Fruit fly (Drosophila melanogaster) whole organism, embryonic: ENCODE results near the gene CG9286.

Experiments
- ATbp ChIP-seq: fragments of 200-800 bp; sonication (Bioruptor generic); optimal IDR thresholded peaks from 2 replicates; lab custom pipeline; 2017; ENCODE audit warnings: missing biosample characterization, mild to moderate bottlenecking, missing genetic modification characterization, missing genetic modification reagents
- Aef1 ChIP-seq: fragments of 200-800 bp; sonication (Bioruptor generic); IDR thresholded peaks from 3 replicates; pipeline ENCODE4 v1.3.6; 2022; ENCODE audit warnings: missing biosample characterization, missing genetic modification characterization
- Awh ChIP-seq: fragments of 200-800 bp; sonication (Bioruptor generic); IDR thresholded peaks from 2 replicates; pipeline ENCODE4, ENCODE4 v1.3.6; 2022; ENCODE audit warnings: missing biosample characterization, missing genetic modification characterization
- Bgb ChIP-seq: fragments of 200-800 bp; sonication (Bioruptor generic); IDR thresholded peaks from 2 replicates; pipeline ENCODE4 v1.3.6; 2022; ENCODE audit warnings: missing biosample characterization, missing genetic modification characterization; ENCODE audit not compliant: partially characterized antibody
- CG10267 ChIP-seq: fragments of 200-800 bp; sonication (Bioruptor generic); optimal IDR thresholded peaks from 2 replicates; lab custom pipeline; 2018; ENCODE audit warnings: missing biosample characterization, mild to moderate bottlenecking, missing genetic modification characterization, moderate library complexity
- CG11456 ChIP-seq: fragments of 200-800 bp; sonication (Bioruptor generic); IDR thresholded peaks from 3 replicates; pipeline ENCODE4 v1.3.6; 2022; ENCODE audit warnings: missing biosample characterization, missing genetic modification characterization
- CG12071 ChIP-seq: fragments of 200-800 bp; sonication (Bioruptor generic); optimal IDR thresholded peaks from 3 replicates; lab custom pipeline; 2018; ENCODE audit warnings: missing biosample characterization, mild to moderate bottlenecking, missing genetic modification characterization
- CG12236 ChIP-seq: fragments of 200-800 bp; sonication (Bioruptor generic); optimal IDR thresholded peaks from 2 replicates; lab custom pipeline; 2016; ENCODE audit warnings: missing biosample characterization, missing genetic modification characterization
- CG14710 ChIP-seq: fragments of 200-800 bp; sonication (Bioruptor generic); optimal IDR thresholded peaks from 3 replicates; lab custom pipeline; 2019; ENCODE audit warnings: missing biosample characterization, mild to moderate bottlenecking, missing genetic modification characterization, moderate library complexity
- CG15479 ChIP-seq: fragments of 200-800 bp; sonication (Bioruptor generic); optimal IDR thresholded peaks from 3 replicates; lab custom pipeline; 2019; ENCODE audit warnings: missing biosample characterization, mild to moderate bottlenecking, missing genetic modification characterization, moderate library complexity
- CG15514 ChIP-seq: fragments of 200-800 bp; sonication (Bioruptor generic); optimal IDR thresholded peaks from 3 replicates; lab custom pipeline; 2017; ENCODE audit warnings: missing biosample characterization, missing genetic modification characterization, mild to moderate bottlenecking, moderate library complexity, missing genetic modification reagents
- CG15601 ChIP-seq: fragments of 200-800 bp; sonication (Bioruptor generic); optimal IDR thresholded peaks from 3 replicates; lab custom pipeline; 2019; ENCODE audit warnings: missing biosample characterization, mild to moderate bottlenecking, missing genetic modification characterization, moderate library complexity
- CG17568 ChIP-seq: fragments of 200-800 bp; sonication (Bioruptor generic); optimal IDR thresholded peaks from 2 replicates; lab custom pipeline; 2018; ENCODE audit warnings: missing biosample characterization, mild to moderate bottlenecking, missing genetic modification characterization, moderate library complexity
- CG18262 ChIP-seq: fragments of 200-800 bp; optimal IDR thresholded peaks from 3 replicates; lab custom pipeline; 2019; ENCODE audit warnings: missing biosample characterization, mild to moderate bottlenecking, missing genetic modification characterization, moderate library complexity
- CG2116 ChIP-seq: fragments of 200-800 bp; sonication (Bioruptor generic); optimal IDR thresholded peaks from 3 replicates; lab custom pipeline; 2018; ENCODE audit warnings: missing biosample characterization, mild to moderate bottlenecking, missing genetic modification characterization
- CG2875 ChIP-seq: fragments of 200-800 bp; sonication (Bioruptor generic); optimal IDR thresholded peaks from 2 replicates; lab custom pipeline; 2017; ENCODE audit warnings: missing biosample characterization, mild to moderate bottlenecking, missing genetic modification characterization, missing genetic modification reagents
- CG31224 ChIP-seq: fragments of 200-800 bp; sonication (Bioruptor generic); IDR thresholded peaks from 2 replicates; pipeline ENCODE4 v1.3.6; 2022; ENCODE audit warnings: missing biosample characterization, missing genetic modification characterization
- CG32772 ChIP-seq: fragments of 200-800 bp; sonication (Bioruptor generic); IDR thresholded peaks from 2 replicates; pipeline ENCODE4 v1.3.6; 2022; ENCODE audit warnings: missing biosample characterization, missing genetic modification characterization
- CG4617 ChIP-seq: fragments of 200-800 bp; sonication (Bioruptor generic); optimal IDR thresholded peaks from 3 replicates; lab custom pipeline; 2016; ENCODE audit warnings: missing biosample characterization, missing genetic modification characterization, borderline replicate concordance
- CG4730 ChIP-seq: fragments of 200-800 bp; sonication (Bioruptor generic); IDR thresholded peaks from 2 replicates; pipeline ENCODE4 v1.3.6; 2022; ENCODE audit warnings: missing biosample characterization, missing genetic modification characterization
- CG5180 ChIP-seq: fragments of 200-800 bp; sonication (Bioruptor generic); optimal IDR thresholded peaks from 3 replicates; lab custom pipeline; 2017; ENCODE audit warnings: missing biosample characterization, missing genetic modification characterization, mild to moderate bottlenecking, moderate library complexity, missing genetic modification reagents
- CG5245 ChIP-seq: fragments of 200-800 bp; sonication (Bioruptor generic); optimal IDR thresholded peaks from 3 replicates; lab custom pipeline; 2016; ENCODE audit warnings: missing biosample characterization, missing genetic modification characterization
- CG6689 ChIP-seq: fragments of 200-800 bp; sonication (Bioruptor generic); IDR thresholded peaks from 2 replicates; pipeline ENCODE4 v1.3.6; 2022; ENCODE audit warnings: missing biosample characterization, missing genetic modification characterization
- CG7786 ChIP-seq: fragments of 200-800 bp; sonication (Bioruptor generic); optimal IDR thresholded peaks from 2 replicates; lab custom pipeline; 2016; ENCODE audit warnings: missing biosample characterization, missing genetic modification characterization
- Chrac-16 ChIP-seq: fragments of 200-800 bp; sonication (Bioruptor generic); optimal IDR thresholded peaks from 3 replicates; lab custom pipeline; 2016; ENCODE audit warnings: missing biosample characterization, missing genetic modification characterization
- CoRest ChIP-seq: fragments of 200-800 bp; sonication (Bioruptor generic); optimal IDR thresholded peaks from 3 replicates; lab custom pipeline; 2018; ENCODE audit warnings: missing biosample characterization, mild to moderate bottlenecking, missing genetic modification characterization, moderate library complexity
- MESR4 ChIP-seq: fragments of 200-800 bp; sonication (Bioruptor generic); optimal IDR thresholded peaks from 2 replicates; lab custom pipeline; 2018; ENCODE audit warnings: missing biosample characterization, mild to moderate bottlenecking, missing genetic modification characterization, moderate library complexity
- Mrtf ChIP-seq: fragments of 200-800 bp; sonication (Bioruptor generic); IDR thresholded peaks from 3 replicates; pipeline ENCODE4 v1.3.6; 2022; ENCODE audit warnings: missing biosample characterization, missing genetic modification characterization
- Trl ChIP-seq, 3 experiments: fragments of >200 bp in 2 of 3; fragments of 200-800 bp in 1 of 3; sonication (Bioruptor generic) in 1 of 3; optimal IDR thresholded peaks; 2 replicates in 1 of 3; 3 replicates in 2 of 3; lab custom pipeline; 2016 to 2017; ENCODE audit warnings: missing biosample characterization in 1 of 3, missing genetic modification characterization in 1 of 3
- ac ChIP-seq: fragments of 200-800 bp; sonication (Bioruptor generic); optimal IDR thresholded peaks from 3 replicates; lab custom pipeline; 2017; ENCODE audit warnings: missing biosample characterization, mild to moderate bottlenecking, missing genetic modification characterization
- ash1 ChIP-seq: fragments of 200-800 bp; sonication (Bioruptor generic); optimal IDR thresholded peaks from 2 replicates; lab custom pipeline; 2018; ENCODE audit warnings: missing biosample characterization, mild to moderate bottlenecking, missing genetic modification characterization
- btn ChIP-seq: fragments of 200-800 bp; sonication (Bioruptor generic); optimal IDR thresholded peaks from 2 replicates; lab custom pipeline; 2016; ENCODE audit warnings: missing biosample characterization, missing genetic modification characterization
- dmrt11E ChIP-seq: fragments of 200-800 bp; sonication (Bioruptor generic); optimal IDR thresholded peaks from 3 replicates; lab custom pipeline; 2018; ENCODE audit warnings: missing biosample characterization, mild to moderate bottlenecking, missing genetic modification characterization, moderate library complexity
- dmrt99B ChIP-seq: fragments of 200-800 bp; sonication (Bioruptor generic); optimal IDR thresholded peaks from 2 replicates; lab custom pipeline; 2018; ENCODE audit warnings: missing biosample characterization, mild to moderate bottlenecking, missing genetic modification characterization, moderate library complexity
- dysf ChIP-seq: fragments of 200-800 bp; sonication (Bioruptor generic); IDR thresholded peaks from 3 replicates; pipeline ENCODE4 v1.3.6; 2022; ENCODE audit warnings: missing biosample characterization, missing genetic modification characterization
- gem ChIP-seq: fragments of 200-800 bp; sonication (Bioruptor generic); optimal IDR thresholded peaks from 2 replicates; lab custom pipeline; 2019; ENCODE audit warnings: missing biosample characterization, mild to moderate bottlenecking, missing genetic modification characterization, moderate library complexity
- grau ChIP-seq: fragments of 200-800 bp; optimal IDR thresholded peaks from 3 replicates; lab custom pipeline; 2019; ENCODE audit warnings: missing biosample characterization, mild to moderate bottlenecking, missing genetic modification characterization, moderate library complexity
- ham ChIP-seq: fragments of 200-800 bp; sonication (Bioruptor generic); IDR thresholded peaks from 2 replicates; pipeline ENCODE4 v1.3.6; 2022; ENCODE audit warnings: missing biosample characterization, missing genetic modification characterization
- ind ChIP-seq: fragments of 200-800 bp; sonication (Bioruptor generic); optimal IDR thresholded peaks from 3 replicates; lab custom pipeline; 2016; ENCODE audit warnings: missing biosample characterization, missing genetic modification characterization
- kay ChIP-seq: fragments of 200-800 bp; sonication (Bioruptor generic); optimal IDR thresholded peaks from 2 replicates; lab custom pipeline; 2016; ENCODE audit warnings: missing biosample characterization, missing genetic modification characterization
- lbe ChIP-seq: fragments of 200-800 bp; sonication (Bioruptor generic); optimal IDR thresholded peaks from 2 replicates; lab custom pipeline; 2016; ENCODE audit warnings: missing biosample characterization, mild to moderate bottlenecking, missing genetic modification characterization
- maf-S ChIP-seq: fragments of 200-800 bp; sonication (Bioruptor generic); optimal IDR thresholded peaks from 2 replicates; lab custom pipeline; 2016; ENCODE audit warnings: missing biosample characterization, missing genetic modification characterization
- mirr ChIP-seq: fragments of 200-800 bp; sonication (Bioruptor generic); optimal IDR thresholded peaks from 3 replicates; lab custom pipeline; 2018; ENCODE audit warnings: missing biosample characterization, mild to moderate bottlenecking, missing genetic modification characterization
- nerfin-2 ChIP-seq: fragments of 200-800 bp; sonication (Bioruptor generic); IDR thresholded peaks from 2 replicates; pipeline ENCODE4 v1.3.6; 2022; ENCODE audit warnings: missing biosample characterization, missing genetic modification characterization; ENCODE audit not compliant: partially characterized antibody
- ranshi ChIP-seq: fragments of 200-800 bp; sonication (Bioruptor generic); IDR thresholded peaks from 2 replicates; pipeline ENCODE4 v1.3.6; 2022; ENCODE audit warnings: missing biosample characterization, missing genetic modification characterization
- schlank ChIP-seq: fragments of 200-800 bp; sonication (Bioruptor generic); optimal IDR thresholded peaks from 2 replicates; lab custom pipeline; 2018; ENCODE audit warnings: missing biosample characterization, mild to moderate bottlenecking, missing genetic modification characterization
- slp2 ChIP-seq: fragments of 200-800 bp; sonication (Bioruptor generic); optimal IDR thresholded peaks from 2 replicates; lab custom pipeline; 2016; ENCODE audit warnings: missing biosample characterization, missing genetic modification characterization
- tna ChIP-seq: fragments of 200-800 bp; sonication (Bioruptor generic); IDR thresholded peaks from 2 replicates; pipeline ENCODE4 v1.3.6; 2022; ENCODE audit warnings: missing biosample characterization, missing genetic modification characterization; ENCODE audit not compliant: partially characterized antibody
- trem ChIP-seq: fragments of 200-800 bp; optimal IDR thresholded peaks from 3 replicates; lab custom pipeline; 2019; ENCODE audit warnings: missing biosample characterization, mild to moderate bottlenecking, missing genetic modification characterization, moderate library complexity
- usp ChIP-seq: fragments of >200 bp; optimal IDR thresholded peaks from 2 replicates; lab custom pipeline; 2017; ENCODE audit warnings: missing biosample characterization, missing genetic modification characterization

The CG9286 gene

DNA sequence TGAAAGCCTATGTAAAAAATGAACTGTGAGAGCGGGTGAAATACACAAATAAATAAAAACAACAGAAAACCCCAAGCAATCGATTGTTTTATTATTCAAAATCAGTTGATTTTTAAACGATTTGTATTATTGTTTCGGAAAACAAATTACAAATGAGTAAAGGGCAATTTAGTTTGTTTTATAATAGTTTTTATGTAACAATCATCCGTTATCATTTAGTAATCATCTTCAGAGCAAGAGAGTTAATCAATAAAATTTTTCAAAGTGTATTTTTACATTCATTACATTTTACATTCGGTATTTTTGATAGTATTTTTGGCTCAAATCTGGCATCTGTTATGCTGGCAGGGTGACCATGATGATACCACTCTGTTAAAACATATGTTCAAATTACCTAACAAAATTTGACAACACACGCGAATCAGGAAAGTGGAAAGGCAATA is 1.5 kb upstream of the CG9286 start, which contains the start of the genes CG42375 and CG9288 (continued):
- TF ChIP-seq CoRest (tag; lab: Kevin White, UChicago) = no peak
- TF ChIP-seq Mrtf = peak; percentile 41; the same call in 1 of the 3 replicates
- no peak for TF ChIP-seq nerfin-2
- TF ChIP-seq CG12236 (GFP tag; lab: Kevin White, UChicago) = no peak
- TF ChIP-seq schlank (tag; lab: Kevin White, UChicago) = no peak
- TF ChIP-seq CG32772 (GFP tag; lab: Robert Waterston, UW) = peak; percentile 35; the same call in 1 of the 2 replicates
- TF ChIP-seq dmrt11E (tag; lab: Kevin White, UChicago) = peak; percentile 35
- TF ChIP-seq CG2875 (GFP tag; lab: Kevin White, UChicago) = no peak
- TF ChIP-seq ATbp (GFP tag; lab: Kevin White, UChicago) = peak; percentile 60
- TF ChIP-seq CG12071 (GFP tag; lab: Kevin White, UChicago) = peak; percentile 36
- no peak for TF ChIP-seq usp (GFP tag; lab: Kevin White, UChicago)
- no peak for TF ChIP-seq CG17568 (GFP tag; lab: Kevin White, UChicago)
- TF ChIP-seq lbe (GFP tag; lab: Kevin White, UChicago) = no peak
- no peak for TF ChIP-seq CG7786 (GFP tag; lab: Kevin White, UChicago)
- peak; percentile 23 for TF ChIP-seq MESR4 (GFP tag; lab: Kevin White, UChicago)
- TF ChIP-seq Aef1 (GFP tag; lab: Robert Waterston, UW) = no peak
- TF ChIP-seq CG18262 (tag; lab: Kevin White, UChicago) = peak; percentile 83
- TF ChIP-seq mirr (GFP tag; lab: Kevin White, UChicago) = no peak
- TF ChIP-seq CG15514 = peak; percentile 55
- peak; percentile 86 for TF ChIP-seq gem (tag; lab: Kevin White, UChicago)
- peak; percentile 28 for TF ChIP-seq grau (tag; lab: Kevin White, UChicago)
- TF ChIP-seq Trl (optimal IDR thresholded peaks at IDR 0.05; lab: Kevin White, UChicago) = no peak
- TF ChIP-seq Trl (GFP tag; optimal IDR thresholded peaks at IDR 0.05; lab: Kevin White, UChicago) = peak; percentile 62
- TF ChIP-seq Chrac-16 = no peak
- TF ChIP-seq ac = no peak
- TF ChIP-seq CG15601 = no peak
- no peak for TF ChIP-seq CG4617 (GFP tag; lab: Kevin White, UChicago)
- TF ChIP-seq kay (GFP tag; lab: Kevin White, UChicago) = peak; percentile 67
- TF ChIP-seq Bgb (GFP tag; lab: Robert Waterston, UW) = no peak
- peak; percentile 75 for TF ChIP-seq ranshi
- TF ChIP-seq dysf (GFP tag; lab: Robert Waterston, UW) = peak; percentile 38; the same call in 1 of the 3 replicates
- peak; percentile 40 for TF ChIP-seq maf-S (GFP tag; lab: Kevin White, UChicago)
- TF ChIP-seq ash1 = no peak
- TF ChIP-seq CG15479 (GFP tag; lab: Kevin White, UChicago) = no peak
- peak; percentile 83 for TF ChIP-seq dmrt99B
- TF ChIP-seq CG2116 (GFP tag; lab: Kevin White, UChicago) = peak; percentile 9
- peak; percentile 59 for TF ChIP-seq trem (tag; lab: Kevin White, UChicago)
- peak; percentile 70 for TF ChIP-seq CG6689 (GFP tag; lab: Robert Waterston, UW)
- no peak for TF ChIP-seq slp2 (GFP tag; lab: Kevin White, UChicago)
- TF ChIP-seq Awh (GFP tag; lab: Robert Waterston, UW) = peak; percentile 60; the same call in 1 of the 2 replicates
- no peak for TF ChIP-seq ham (GFP tag; lab: Robert Waterston, UW)
- TF ChIP-seq CG11456 (GFP tag; lab: Robert Waterston, UW) = no peak
- TF ChIP-seq btn (GFP tag; lab: Kevin White, UChicago) = no peak
- TF ChIP-seq CG5180 (GFP tag; lab: Kevin White, UChicago) = peak; percentile 37
- no peak for TF ChIP-seq tna (GFP tag; lab: Robert Waterston, UW)
- TF ChIP-seq CG4730 (GFP tag; lab: Robert Waterston, UW) = no peak
- TF ChIP-seq CG31224 (GFP tag; lab: Robert Waterston, UW) = no peak
- peak; percentile 79 for TF ChIP-seq CG10267
- peak; percentile 86 for TF ChIP-seq CG14710 (tag; lab: Kevin White, UChicago)
- peak; percentile 53 for TF ChIP-seq CG5245 (GFP tag; lab: Kevin White, UChicago)
- TF ChIP-seq ind = peak; percentile 63
